Worm (Caenorhabditis elegans) whole organism, L2 larva: Measurements from ENCODE around the gene clec-48.

Experiments
- nhr-10 ChIP-seq: sonication (generic microtip); optimal IDR thresholded peaks from 2 replicates; lab custom pipeline; 2017; ENCODE audit warnings: missing biosample characterization, missing genetic modification characterization
- nhr-25 ChIP-seq: fragments of 150-350 bp; sonication (generic microtip); optimal IDR thresholded peaks from 3 replicates; lab custom pipeline; 2014; ENCODE audit warnings: missing biosample characterization, missing genetic modification characterization
- skn-1 ChIP-seq: sonication (generic microtip); optimal IDR thresholded peaks from 2 replicates; lab custom pipeline; 2017; ENCODE audit warnings: missing biosample characterization, missing genetic modification characterization
- unc-39 ChIP-seq: fragments of 150-350 bp; optimal IDR thresholded peaks from 2 replicates; lab custom pipeline; 2014; ENCODE audit warnings: missing biosample characterization, missing genetic modification characterization
- unc-62 ChIP-seq: fragments of 150-350 bp; optimal IDR thresholded peaks from 2 replicates; lab custom pipeline; 2014; ENCODE audit warnings: missing biosample characterization, missing genetic modification reagents, missing genetic modification characterization
- zag-1 ChIP-seq: fragments of 150-350 bp; optimal IDR thresholded peaks from 2 replicates; lab custom pipeline; 2014; ENCODE audit warnings: missing biosample characterization, missing genetic modification characterization

ce11 chrV:18163434-18163833 lies 5.6 kb downstream of the clec-48 start:
- TF ChIP-seq nhr-25 (tag; lab: Kevin White, UChicago) (no peak), nhr-10 (no peak), unc-62 (GFP tag; lab: Kevin White, UChicago) (no peak), zag-1 (no peak), unc-39 (tag; lab: Kevin White, UChicago) (no peak), skn-1 (tag; lab: Kevin White, UChicago) (no peak)
